Worm (Caenorhabditis elegans): Measurements from ENCODE around the gene nse-4.

nse-4 gene

DNA sequence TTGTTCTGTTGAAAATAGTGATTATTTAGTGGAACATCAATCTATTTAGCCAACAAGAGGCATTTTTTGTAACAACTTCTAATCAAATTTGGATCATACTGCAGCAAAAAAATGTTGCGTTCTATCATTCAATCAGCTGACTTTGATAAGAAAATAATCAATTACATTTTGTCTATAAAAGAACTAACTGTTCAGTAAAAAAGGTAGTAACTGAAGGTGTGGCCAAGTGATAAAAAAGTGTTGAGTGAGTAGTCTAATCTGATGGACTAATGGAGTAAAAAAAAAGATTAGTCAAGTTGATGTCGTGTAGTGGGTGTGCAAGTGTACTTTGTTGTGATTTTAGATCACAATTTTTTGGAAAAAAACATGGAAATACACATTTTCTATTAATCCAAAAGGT, 11.7 kb downstream of the nse-4 start:
- TF ChIP-seq ceh-82 (tag; optimal IDR thresholded peaks at IDR 0.05) = no peak
- no peak for TF ChIP-seq nhr-10 (tag; optimal IDR thresholded peaks at IDR 0.05)
- TF ChIP-seq alr-1 (tag; optimal IDR thresholded peaks at IDR 0.05) = no peak
- TF ChIP-seq lin-39 (tag; optimal IDR thresholded peaks at IDR 0.05) = no peak
- TF ChIP-seq ama-1 (optimal IDR thresholded peaks at IDR 0.05) = no peak
- no peak for TF ChIP-seq fos-1 (tag; optimal IDR thresholded peaks at IDR 0.05)
- TF ChIP-seq lin-11 (tag; optimal IDR thresholded peaks at IDR 0.05) = no peak
- TF ChIP-seq dmd-4 (tag; optimal IDR thresholded peaks at IDR 0.05) = no peak
- no peak for TF ChIP-seq mbf-1 (tag; optimal IDR thresholded peaks at IDR 0.05)
- no peak for TF ChIP-seq ceh-16 (tag; optimal IDR thresholded peaks at IDR 0.05)
- no peak for TF ChIP-seq gmeb-1 (tag; optimal IDR thresholded peaks at IDR 0.05)
- TF ChIP-seq skn-1 (tag; optimal IDR thresholded peaks at IDR 0.05) = no peak

DNA sequence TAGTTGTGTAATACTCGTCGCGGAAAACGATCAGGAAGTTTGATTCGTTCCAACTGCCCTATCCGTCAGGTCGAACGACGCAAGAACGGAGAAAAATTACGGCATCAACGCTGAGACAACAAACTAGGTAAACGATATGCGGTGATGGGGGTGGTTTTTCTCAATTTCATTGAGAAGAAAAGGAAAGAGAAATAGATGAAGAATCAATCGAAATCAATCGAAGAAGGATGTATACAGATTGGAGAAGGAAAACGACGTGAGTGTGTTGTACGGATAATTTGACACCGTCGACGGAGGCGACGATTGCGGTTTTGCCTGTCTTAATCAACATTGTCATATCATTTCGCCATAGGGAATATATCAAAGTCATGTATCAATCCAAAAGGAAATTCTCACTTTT, 13.3 kb downstream of the nse-4 start:
- TF ChIP-seq unc-55 (GFP tag; optimal IDR thresholded peaks at IDR 0.05) (no peak), nhr-21 (tag; optimal IDR thresholded peaks at IDR 0.05) (peak; percentile 9), sem-4 (tag; optimal IDR thresholded peaks at IDR 0.05) (peak; percentile 5), sma-9 (GFP tag; optimal IDR thresholded peaks at IDR 0.05) (no peak), sma-9 (tag; optimal IDR thresholded peaks at IDR 0.05) (no peak), Y55F3AM.14 (GFP tag; optimal IDR thresholded peaks at IDR 0.05) (no peak)

DNA sequence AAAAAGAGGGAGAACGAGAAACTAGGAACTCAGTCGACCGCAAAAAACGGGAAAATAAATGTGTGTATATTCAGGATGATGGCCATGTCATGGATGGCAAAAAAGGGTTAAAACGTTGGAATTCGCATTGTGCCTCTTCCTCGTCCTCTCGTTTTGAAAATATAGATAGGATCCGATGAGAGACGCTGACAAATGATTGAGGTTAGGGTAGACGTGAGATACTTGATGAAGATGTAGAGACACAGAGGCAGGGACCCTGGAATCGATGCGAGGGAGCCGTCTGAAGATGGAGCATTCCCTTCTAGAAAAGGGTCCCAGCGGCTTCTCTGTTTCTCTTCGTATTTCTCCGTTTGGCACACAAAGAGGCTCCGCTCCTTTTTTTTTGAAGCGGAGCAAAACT, 14.3 kb downstream of the nse-4 start:
- TF ChIP-seq nhr-237 (tag; optimal IDR thresholded peaks at IDR 0.05) (no peak), unc-62 (GFP tag; optimal IDR thresholded peaks at IDR 0.05) (no peak), sem-4 (tag; optimal IDR thresholded peaks at IDR 0.05) (peak; percentile 40), C34F6.9 (tag; optimal IDR thresholded peaks at IDR 0.05) (peak; percentile 24), nhr-25 (tag; optimal IDR thresholded peaks at IDR 0.05) (no peak), ceh-82 (tag; optimal IDR thresholded peaks at IDR 0.05) (no peak), sma-3 (GFP tag; optimal IDR thresholded peaks at IDR 0.05) (no peak), egl-27 (tag; optimal IDR thresholded peaks at IDR 0.05) (peak; percentile 14), nhr-129 (tag; optimal IDR thresholded peaks at IDR 0.05) (peak; percentile 64), crh-2 (tag; optimal IDR thresholded peaks at IDR 0.05) (peak; percentile 2), zag-1 (tag; optimal IDR thresholded peaks at IDR 0.05) (peak; percentile 60), unc-55 (GFP tag; optimal IDR thresholded peaks at IDR 0.05) (peak; percentile 65), sma-9 (GFP tag; optimal IDR thresholded peaks at IDR 0.05) (peak; percentile 28), sma-9 (tag; optimal IDR thresholded peaks at IDR 0.05) (no peak), F13H6.1 (tag; optimal IDR thresholded peaks at IDR 0.05) (peak; percentile 12), lsy-2 (tag; optimal IDR thresholded peaks at IDR 0.05) (peak in 1 of 2 experiments; percentile 47)

DNA sequence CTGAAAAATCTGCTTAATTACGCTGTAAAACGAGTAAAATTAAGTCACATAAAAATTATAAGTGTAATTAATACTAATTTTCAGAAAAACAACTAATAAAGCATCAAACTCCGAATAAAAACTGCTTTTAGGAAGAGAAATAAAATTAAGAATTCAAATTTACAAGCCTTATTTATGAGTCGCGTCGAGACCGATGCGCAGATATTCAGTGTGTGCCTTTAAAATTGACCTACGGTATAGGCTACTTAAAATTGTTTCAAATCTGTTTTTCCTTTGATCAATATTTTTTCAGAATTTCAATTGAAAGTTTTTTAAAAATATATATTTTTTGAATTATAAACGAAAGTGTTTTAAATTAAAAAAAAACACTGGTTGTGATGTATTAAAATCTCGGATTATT, 17.5 kb downstream of the nse-4 start, which contains the start of gene sms-1:
sms-1 (minus strand) TSS at position 6 of the 400 bp plus-strand sequence.
- TF ChIP-seq ama-1 (optimal IDR thresholded peaks at IDR 0.05) = no peak
- no peak for TF ChIP-seq sem-4 (tag; optimal IDR thresholded peaks at IDR 0.05)

DNA sequence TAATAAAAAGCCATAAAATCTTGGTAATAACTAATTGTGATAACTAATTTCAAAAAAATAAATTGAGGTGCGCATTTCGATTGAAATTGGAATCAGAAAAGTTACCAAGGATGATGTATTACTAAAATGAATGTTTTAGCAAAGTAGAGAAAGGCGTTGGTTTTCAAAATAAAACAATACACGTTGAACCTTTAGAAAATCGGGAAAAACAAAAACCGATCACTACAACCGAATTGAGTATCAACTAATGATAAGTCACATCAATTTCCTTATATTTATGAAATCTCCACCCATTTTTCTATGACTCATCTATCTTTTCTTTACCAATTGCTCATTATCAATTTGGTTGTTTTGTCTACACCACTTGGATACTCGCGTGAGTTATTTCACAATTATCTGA, 19.8 kb downstream of the nse-4 start, which contains the start of gene H21P03.10:
H21P03.10 (plus strand) TSS at position 301 of the 400 bp plus-strand sequence.
- TF ChIP-seq R02D3.7 (tag; optimal IDR thresholded peaks at IDR 0.05) = no peak
- no peak for TF ChIP-seq zag-1 (tag; optimal IDR thresholded peaks at IDR 0.05)
- TF ChIP-seq blmp-1 (tag; optimal IDR thresholded peaks at IDR 0.05; ENCODE audit: insufficient read depth) = no peak
- TF ChIP-seq alr-1 (tag; optimal IDR thresholded peaks at IDR 0.05) = no peak
- TF ChIP-seq nhr-11 (tag; optimal IDR thresholded peaks at IDR 0.05) = no peak
- no peak for TF ChIP-seq nhr-21 (tag; optimal IDR thresholded peaks at IDR 0.05)
- no peak for TF ChIP-seq ceh-16 (tag; optimal IDR thresholded peaks at IDR 0.05)
- TF ChIP-seq sma-3 (GFP tag; optimal IDR thresholded peaks at IDR 0.05) = no peak
- TF ChIP-seq lin-13 (GFP tag; optimal IDR thresholded peaks at IDR 0.05) = no peak
- TF ChIP-seq snpc-4 (tag; optimal IDR thresholded peaks at IDR 0.05) = no peak
- TF ChIP-seq nhr-25 (tag; optimal IDR thresholded peaks at IDR 0.05) = no peak

DNA sequence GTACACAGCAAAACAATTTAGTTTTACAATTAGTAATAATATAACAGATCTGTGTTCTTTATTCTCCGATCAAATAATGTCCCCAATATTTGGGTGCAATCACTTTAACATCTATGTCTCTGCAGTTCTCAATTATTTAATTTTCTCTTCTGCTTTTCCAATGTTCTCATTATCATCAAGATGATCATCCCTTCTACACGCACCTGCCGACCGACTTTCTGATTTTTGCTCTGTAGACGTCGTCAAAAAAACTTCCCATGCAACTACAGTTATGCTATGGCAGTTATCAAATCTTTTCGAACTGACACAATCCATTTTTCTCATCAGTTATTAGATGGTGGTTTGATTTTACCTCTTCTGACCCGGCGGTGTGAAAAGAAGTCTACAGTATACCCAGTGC, 23.0 kb downstream of the nse-4 start:
- TF ChIP-seq nhr-21 (tag; optimal IDR thresholded peaks at IDR 0.05) = peak; percentile 38
- TF ChIP-seq fos-1 (tag; optimal IDR thresholded peaks at IDR 0.05) = peak; percentile 16
- no peak for TF ChIP-seq sma-3 (GFP tag; optimal IDR thresholded peaks at IDR 0.05)
- TF ChIP-seq blmp-1 (tag; optimal IDR thresholded peaks at IDR 0.05; ENCODE audit: insufficient read depth) = peak; percentile 41
- TF ChIP-seq crh-2 (tag; optimal IDR thresholded peaks at IDR 0.05) = peak; percentile 27
- no peak for TF ChIP-seq zag-1 (tag; optimal IDR thresholded peaks at IDR 0.05)
- peak; percentile 14 for TF ChIP-seq nhr-25 (tag; optimal IDR thresholded peaks at IDR 0.05)
- peak; percentile 89 for TF ChIP-seq sma-9 (GFP tag; optimal IDR thresholded peaks at IDR 0.05)
- no peak for TF ChIP-seq sma-9 (tag; optimal IDR thresholded peaks at IDR 0.05)

Measured in whole organism, L2 larva.